Worm (Caenorhabditis elegans): ENCODE data around the gene C55A6.11.

Gene C55A6.11

DNA sequence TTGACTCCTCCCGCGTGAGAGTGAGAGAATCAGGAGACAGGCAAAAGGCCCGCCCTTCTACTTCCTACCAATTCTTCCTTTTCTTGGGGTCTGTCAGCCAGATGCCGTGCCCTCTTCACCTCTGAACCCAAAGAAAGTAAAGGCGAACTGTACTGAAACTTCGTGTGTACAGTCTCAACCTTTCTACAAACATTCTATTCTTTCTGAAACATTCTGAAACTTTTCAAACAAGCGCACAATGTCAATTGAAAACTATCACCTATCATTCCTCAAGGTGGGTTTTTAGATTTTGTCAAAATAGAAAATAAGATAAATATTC, 12.2 kb downstream of the C55A6.11 start:
- TF ChIP-seq nhr-28 (tag; optimal IDR thresholded peaks at IDR 0.05) (no peak), nhr-23 (tag; optimal IDR thresholded peaks at IDR 0.05) (no peak), nhr-43 (tag; optimal IDR thresholded peaks at IDR 0.05; ENCODE audit: poor library complexity, severe bottlenecking) (no peak), nhr-25 (tag; optimal IDR thresholded peaks at IDR 0.05) (no peak), mdl-1 (tag; optimal IDR thresholded peaks at IDR 0.05) (no peak), fkh-10 (GFP tag; optimal IDR thresholded peaks at IDR 0.05) (no peak)

DNA sequence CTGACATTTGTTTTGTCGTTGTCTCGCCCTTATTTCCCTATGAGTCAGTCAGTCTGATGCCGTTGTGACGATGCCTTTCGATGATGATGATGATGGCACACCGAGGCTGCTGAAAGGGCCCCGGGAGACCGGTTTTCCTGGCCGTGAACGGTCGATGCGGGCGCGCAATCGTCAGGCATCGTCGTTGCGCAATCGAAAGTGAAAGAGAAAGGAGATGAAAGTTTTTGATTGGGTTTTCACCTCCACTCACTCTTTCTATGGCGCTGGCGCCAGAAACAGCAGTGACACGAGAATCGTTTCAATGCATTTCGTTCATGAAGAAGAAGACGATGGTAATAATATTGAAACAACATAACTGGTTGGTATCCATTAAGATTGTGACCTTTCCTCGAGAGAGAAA, 12.6 kb downstream of the C55A6.11 start:
- TF ChIP-seq ceh-16 (tag; optimal IDR thresholded peaks at IDR 0.05) = no peak
- TF ChIP-seq ceh-28 (tag; optimal IDR thresholded peaks at IDR 0.05) = no peak
- peak; percentile 5 for TF ChIP-seq egl-27 (tag; optimal IDR thresholded peaks at IDR 0.05)
- peak; percentile 60 for TF ChIP-seq nhr-43 (tag; optimal IDR thresholded peaks at IDR 0.05; ENCODE audit: poor library complexity, severe bottlenecking)
- TF ChIP-seq elt-2 (tag; optimal IDR thresholded peaks at IDR 0.05) = no peak
- TF ChIP-seq mml-1 (tag; optimal IDR thresholded peaks at IDR 0.05) = no peak
- peak; percentile 7 for TF ChIP-seq tbx-2 (tag; optimal IDR thresholded peaks at IDR 0.05)
- no peak for TF ChIP-seq snpc-4 (tag; optimal IDR thresholded peaks at IDR 0.05)
- peak; percentile 95 for TF ChIP-seq nhr-25 (tag; optimal IDR thresholded peaks at IDR 0.05)
- no peak for TF ChIP-seq unc-39 (tag; optimal IDR thresholded peaks at IDR 0.05)
- no peak for TF ChIP-seq lin-39 (tag; optimal IDR thresholded peaks at IDR 0.05)
- TF ChIP-seq aly-2 (tag; optimal IDR thresholded peaks at IDR 0.05) = no peak
- no peak for TF ChIP-seq pha-4 (tag; optimal IDR thresholded peaks at IDR 0.05)
- peak; percentile 53 for TF ChIP-seq elt-1 (tag; optimal IDR thresholded peaks at IDR 0.05)
- TF ChIP-seq nhr-23 (tag; optimal IDR thresholded peaks at IDR 0.05) = peak; percentile 81

DNA sequence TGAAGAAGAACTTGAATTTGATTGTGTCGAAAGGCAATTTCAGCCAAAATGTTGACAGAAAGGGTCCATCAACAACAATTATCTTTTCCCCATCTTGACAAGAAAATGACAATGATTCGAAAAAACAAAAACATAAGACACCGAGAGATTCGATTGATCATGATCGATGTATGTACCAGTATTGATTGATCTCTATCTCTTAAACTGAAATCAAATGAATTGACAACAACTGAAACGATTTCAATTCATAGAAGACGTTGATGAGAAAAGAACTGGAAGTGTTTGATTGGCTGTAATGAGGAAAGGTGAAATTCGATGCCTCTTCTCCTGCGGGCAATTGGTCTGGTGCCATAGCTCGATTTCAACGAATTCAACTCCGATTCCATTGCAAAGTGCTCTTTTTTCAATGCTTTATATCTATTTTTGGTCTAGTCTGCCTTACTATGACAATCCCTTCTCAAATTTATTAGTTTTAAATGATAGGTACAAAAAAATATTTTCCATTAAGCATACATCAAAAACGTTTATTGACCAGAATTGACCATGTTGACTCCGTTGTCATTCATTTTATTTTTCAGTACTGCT, 13.1 kb downstream of the C55A6.11 start:
- TF ChIP-seq elt-1 (tag; optimal IDR thresholded peaks at IDR 0.05) (peak; percentile 41), nhr-25 (tag; optimal IDR thresholded peaks at IDR 0.05) (no peak)

DNA sequence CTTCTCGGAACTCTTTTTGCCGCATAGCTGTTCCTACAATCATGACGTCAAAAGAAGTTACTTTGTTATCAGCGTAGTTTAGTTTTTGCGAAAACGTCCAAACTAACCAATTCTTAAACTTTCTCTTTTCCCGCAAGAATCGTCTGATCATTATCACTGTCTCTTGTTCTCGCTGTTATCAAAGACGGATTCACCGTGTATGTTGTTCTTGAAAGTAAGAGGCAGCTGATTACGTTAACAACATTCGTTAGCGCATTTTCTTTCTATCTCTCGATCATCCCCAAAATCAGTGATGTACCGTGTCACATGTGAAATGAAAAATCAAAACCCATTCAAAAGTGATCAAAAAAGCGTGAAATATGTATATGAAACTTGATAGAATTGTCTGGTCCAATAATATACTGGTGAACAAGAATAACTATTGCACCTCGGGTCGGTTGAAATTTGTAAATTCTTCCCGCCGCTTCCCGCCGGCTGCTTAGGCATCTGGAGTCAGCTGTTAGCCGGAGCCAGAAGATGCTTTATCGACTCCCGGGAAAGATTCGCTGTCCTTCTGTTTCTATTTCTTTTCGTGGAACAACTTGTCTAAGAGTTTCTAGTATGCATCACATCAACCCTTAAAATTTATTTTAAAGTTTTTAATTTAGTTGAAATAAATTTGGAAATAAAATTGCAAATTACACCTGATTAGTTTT, 14.3 kb downstream of the C55A6.11 start:
- TF ChIP-seq nhr-43 (tag; optimal IDR thresholded peaks at IDR 0.05; ENCODE audit: poor library complexity, severe bottlenecking) = peak; percentile 65
- no peak for TF ChIP-seq mdl-1 (tag; optimal IDR thresholded peaks at IDR 0.05)
- no peak for TF ChIP-seq aly-2 (tag; optimal IDR thresholded peaks at IDR 0.05)
- no peak for TF ChIP-seq egl-5 (tag; optimal IDR thresholded peaks at IDR 0.05)
- no peak for TF ChIP-seq nhr-12 (tag; optimal IDR thresholded peaks at IDR 0.05)
- TF ChIP-seq elt-2 (tag; optimal IDR thresholded peaks at IDR 0.05) = peak; percentile 92
- peak; percentile 49 for TF ChIP-seq jun-1 (tag; optimal IDR thresholded peaks at IDR 0.05)
- no peak for TF ChIP-seq unc-39 (tag; optimal IDR thresholded peaks at IDR 0.05)
- no peak for TF ChIP-seq eor-1 (tag; optimal IDR thresholded peaks at IDR 0.05)
- TF ChIP-seq nhr-76 (tag; optimal IDR thresholded peaks at IDR 0.05) = no peak
- TF ChIP-seq ceh-9 (tag; optimal IDR thresholded peaks at IDR 0.05) = no peak
- TF ChIP-seq pqm-1 (tag; optimal IDR thresholded peaks at IDR 0.05) = peak; percentile 96
- TF ChIP-seq unc-62 (GFP tag; optimal IDR thresholded peaks at IDR 0.05) = no peak
- TF ChIP-seq nhr-11 (tag; optimal IDR thresholded peaks at IDR 0.05) = no peak
- no peak for TF ChIP-seq lsy-12 (tag; optimal IDR thresholded peaks at IDR 0.05)
- TF ChIP-seq pha-4 (tag; optimal IDR thresholded peaks at IDR 0.05) = peak; percentile 13
- TF ChIP-seq nhr-77 (tag; optimal IDR thresholded peaks at IDR 0.05) = no peak
- peak; percentile 34 for TF ChIP-seq nhr-25 (tag; optimal IDR thresholded peaks at IDR 0.05)
- TF ChIP-seq elt-3 (tag; optimal IDR thresholded peaks at IDR 0.05) = peak in 1 of 3 experiments; percentile 30
- peak; percentile 24 for TF ChIP-seq nhr-23 (tag; optimal IDR thresholded peaks at IDR 0.05)

DNA sequence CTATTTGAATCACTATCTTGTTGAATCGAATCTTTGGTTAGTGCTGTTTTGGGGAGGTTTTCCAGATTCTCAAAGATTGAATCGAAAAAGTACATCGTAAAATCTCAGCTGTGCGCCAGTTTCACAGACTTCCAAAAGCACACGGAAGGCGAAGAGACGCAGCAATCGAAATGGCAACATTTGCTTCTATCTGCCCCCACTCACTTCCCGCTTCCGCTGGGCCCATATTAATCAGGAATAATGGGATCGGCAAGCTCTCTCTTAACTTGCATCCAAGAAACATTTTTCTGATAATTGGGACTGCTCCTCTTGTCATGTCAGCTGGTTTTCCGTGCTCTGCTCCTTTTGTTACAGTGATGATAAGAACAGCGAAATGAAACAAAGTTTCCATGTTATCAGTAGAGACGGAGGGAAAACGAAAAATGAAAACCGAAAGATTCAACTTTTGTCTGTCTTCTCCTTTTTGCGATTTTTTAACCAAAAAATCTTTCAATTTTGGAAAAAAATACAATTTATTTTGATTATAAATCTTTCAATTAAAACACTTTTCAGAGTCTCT, 15.3 kb downstream of the C55A6.11 start:
- TF ChIP-seq nhr-11 (tag; optimal IDR thresholded peaks at IDR 0.05) (peak; percentile 11), nfya-1 (tag; optimal IDR thresholded peaks at IDR 0.05; ENCODE audit: insufficient read depth) (peak; percentile 14), unc-62 (GFP tag; optimal IDR thresholded peaks at IDR 0.05) (no peak), lin-39 (tag; optimal IDR thresholded peaks at IDR 0.05) (peak; percentile 77), nhr-25 (tag; optimal IDR thresholded peaks at IDR 0.05) (no peak), elt-2 (tag; optimal IDR thresholded peaks at IDR 0.05) (peak; percentile 77), pqm-1 (tag; optimal IDR thresholded peaks at IDR 0.05) (peak; percentile 79), egl-5 (tag; optimal IDR thresholded peaks at IDR 0.05) (peak; percentile 96), skn-1 (tag; optimal IDR thresholded peaks at IDR 0.05) (no peak), pha-4 (tag; optimal IDR thresholded peaks at IDR 0.05) (peak; percentile 11)
